Fruit fly (Drosophila melanogaster) whole organism, wandering third instar larva: ENCODE results near the gene Naa20B.

ENCODE experiments used
- Abd-B ChIP-seq: fragments of >200 bp; optimal IDR thresholded peaks from 2 replicates; lab custom pipeline; 2017; ENCODE audit warnings: missing biosample characterization, missing genetic modification characterization
- CG32264 ChIP-seq: fragments of 200-800 bp; sonication (Bioruptor generic); optimal IDR thresholded peaks from 2 replicates; lab custom pipeline; 2016; ENCODE audit warnings: missing biosample characterization, missing genetic modification characterization
- CG9705 ChIP-seq: fragments of 200-800 bp; sonication (Bioruptor generic); optimal IDR thresholded peaks from 2 replicates; lab custom pipeline; 2018; ENCODE audit warnings: missing biosample characterization, mild to moderate bottlenecking, missing genetic modification characterization
- CrebA ChIP-seq: fragments of 200-800 bp; sonication (Bioruptor generic); optimal IDR thresholded peaks from 2 replicates; lab custom pipeline; 2016; ENCODE audit warnings: missing biosample characterization, mild to moderate bottlenecking, missing genetic modification characterization, borderline replicate concordance
- Dfd ChIP-seq: fragments of >200 bp; optimal IDR thresholded peaks from 2 replicates; lab custom pipeline; 2017; ENCODE audit warnings: missing biosample characterization, missing genetic modification characterization
- GATAd ChIP-seq: sonication (Bioruptor generic); optimal IDR thresholded peaks from 2 replicates; lab custom pipeline; 2016; ENCODE audit warnings: missing biosample characterization, missing genetic modification characterization
- HLH106 ChIP-seq: fragments of 200-800 bp; optimal IDR thresholded peaks from 3 replicates; lab custom pipeline; 2019; ENCODE audit warnings: missing biosample characterization, mild to moderate bottlenecking, missing genetic modification characterization, moderate library complexity
- Hnf4 ChIP-seq: fragments of 200-800 bp; sonication (Bioruptor generic); optimal IDR thresholded peaks from 2 replicates; lab custom pipeline; 2016; ENCODE audit warnings: missing biosample characterization, mild to moderate bottlenecking, missing genetic modification characterization
- Hr83 ChIP-seq: fragments of 200-300 bp; sonication (Bioruptor generic); optimal IDR thresholded peaks from 2 replicates; lab custom pipeline; 2016; ENCODE audit warnings: missing biosample characterization, mild to moderate bottlenecking, missing genetic modification characterization, moderate library complexity; ENCODE audit not compliant: poor library complexity, severe bottlenecking
- Jra ChIP-seq: sonication (Bioruptor generic); optimal IDR thresholded peaks from 2 replicates; lab custom pipeline; 2016; ENCODE audit warnings: missing biosample characterization, missing genetic modification characterization
- Mio ChIP-seq: sonication (Bioruptor generic); optimal IDR thresholded peaks from 2 replicates; lab custom pipeline; 2016; ENCODE audit warnings: missing biosample characterization, missing genetic modification characterization
- Myc ChIP-seq: fragments of >200 bp; optimal IDR thresholded peaks from 2 replicates; lab custom pipeline; 2017
- N ChIP-seq: fragments of >200 bp; optimal IDR thresholded peaks from 2 replicates; lab custom pipeline; 2018; ENCODE audit warnings: missing biosample characterization, missing external identifiers, missing genetic modification characterization
- OdsH ChIP-seq: fragments of 200-800 bp; sonication (Bioruptor generic); optimal IDR thresholded peaks from 2 replicates; lab custom pipeline; 2016; ENCODE audit warnings: missing biosample characterization, mild to moderate bottlenecking, missing genetic modification characterization
- Rel ChIP-seq, 2 experiments: fragments of 200-800 bp; sonication (Bioruptor generic) in 1 of 2; optimal IDR thresholded peaks; 2 replicates in 1 of 2; 3 replicates in 1 of 2; lab custom pipeline; 2016 to 2019; ENCODE audit warnings: mild to moderate bottlenecking in 2 of 2, missing biosample characterization in 2 of 2, missing genetic modification characterization in 2 of 2, moderate library complexity in 1 of 2
- Sp1 ChIP-seq: fragments of 200-800 bp; sonication (Bioruptor generic); optimal IDR thresholded peaks from 3 replicates; lab custom pipeline; 2019; ENCODE audit warnings: missing biosample characterization, mild to moderate bottlenecking, missing genetic modification characterization, moderate library complexity
- Vsx2 ChIP-seq: fragments of 200-300, 225-300 bp; sonication (Bioruptor generic); optimal IDR thresholded peaks from 2 replicates; lab custom pipeline; 2018; ENCODE audit warnings: missing biosample characterization, missing genetic modification characterization; ENCODE audit not compliant: partially characterized antibody
- br ChIP-seq: fragments of 200-800 bp; sonication (Bioruptor generic); optimal IDR thresholded peaks from 2 replicates; lab custom pipeline; 2016; ENCODE audit warnings: missing biosample characterization, missing genetic modification characterization
- brk ChIP-seq: fragments of 200-800 bp; sonication (Bioruptor generic); optimal IDR thresholded peaks from 2 replicates; lab custom pipeline; 2016; ENCODE audit warnings: missing biosample characterization, mild to moderate bottlenecking, missing genetic modification characterization
- dmrt93B ChIP-seq: fragments of 200-800 bp; sonication (Bioruptor generic); optimal IDR thresholded peaks from 2 replicates; lab custom pipeline; 2018; ENCODE audit warnings: missing biosample characterization, mild to moderate bottlenecking, missing genetic modification characterization
- dsf ChIP-seq: sonication (Bioruptor generic); optimal IDR thresholded peaks from 2 replicates; lab custom pipeline; 2016; ENCODE audit warnings: missing biosample characterization, missing genetic modification characterization, borderline replicate concordance
- ey ChIP-seq: fragments of 200-800 bp; sonication (Bioruptor generic); optimal IDR thresholded peaks from 2 replicates; lab custom pipeline; 2016; ENCODE audit warnings: missing biosample characterization, missing genetic modification characterization
- foxo ChIP-seq, 2 experiments: fragments of 200-800 bp; sonication (Bioruptor generic); optimal IDR thresholded peaks; 2 replicates in 1 of 2; 3 replicates in 1 of 2; lab custom pipeline; 2016 to 2017; ENCODE audit warnings: missing biosample characterization in 2 of 2, missing genetic modification characterization in 2 of 2
- fru ChIP-seq: fragments of 200-800 bp; sonication (Bioruptor generic); optimal IDR thresholded peaks from 3 replicates; lab custom pipeline; 2016; ENCODE audit warnings: missing biosample characterization, mild to moderate bottlenecking, missing genetic modification characterization
- h ChIP-seq: fragments of 200-800 bp; sonication (Bioruptor generic); optimal IDR thresholded peaks from 3 replicates; lab custom pipeline; 2016; ENCODE audit warnings: missing biosample characterization, mild to moderate bottlenecking, missing genetic modification characterization
- jim ChIP-seq: fragments of 175-275, 200-325 bp; sonication (Bioruptor generic); optimal IDR thresholded peaks from 2 replicates; lab custom pipeline; 2016; ENCODE audit warnings: missing biosample characterization, mild to moderate bottlenecking, missing genetic modification characterization
- lola ChIP-seq: fragments of >200 bp; optimal IDR thresholded peaks from 2 replicates; lab custom pipeline; 2017; ENCODE audit warnings: missing biosample characterization, missing genetic modification characterization
- pan ChIP-seq: fragments of >200 bp; optimal IDR thresholded peaks from 2 replicates; lab custom pipeline; 2017
- psq ChIP-seq: fragments of 200-800 bp; sonication (Bioruptor generic); optimal IDR thresholded peaks from 3 replicates; lab custom pipeline; 2017; ENCODE audit warnings: missing biosample characterization, mild to moderate bottlenecking, missing genetic modification characterization, moderate library complexity
- sage ChIP-seq: fragments of 200-800 bp; sonication (Bioruptor generic); optimal IDR thresholded peaks from 2 replicates; lab custom pipeline; 2016; ENCODE audit warnings: missing biosample characterization, mild to moderate bottlenecking, missing genetic modification characterization
- sv ChIP-seq: fragments of 200-800 bp; sonication (Bioruptor generic); optimal IDR thresholded peaks from 3 replicates; lab custom pipeline; 2016; ENCODE audit warnings: missing biosample characterization, missing genetic modification characterization
- tai ChIP-seq: sonication (Bioruptor generic); optimal IDR thresholded peaks from 2 replicates; lab custom pipeline; 2016; ENCODE audit warnings: missing biosample characterization, missing genetic modification characterization
- usp ChIP-seq: fragments of >200 bp; optimal IDR thresholded peaks from 2 replicates; lab custom pipeline; 2017; ENCODE audit warnings: missing biosample characterization, missing genetic modification characterization
- woc ChIP-seq: sonication (Bioruptor generic); optimal IDR thresholded peaks from 2 replicates; lab custom pipeline; 2016; ENCODE audit warnings: missing biosample characterization, mild to moderate bottlenecking, missing genetic modification characterization

Naa20B gene

dm6 chr2L:13239689-13240088 lies 17.6 kb upstream of the Naa20B start, which contains the start of gene Jhbp13:
Gene Jhbp13, plus strand, starts transcription at chr2L:13239989.
- TF ChIP-seq tai, result no peak
- TF ChIP-seq foxo (GFP tag; optimal IDR thresholded peaks at IDR 0.05; lab: Kevin White, UChicago), result no peak
- TF ChIP-seq Hr83 (GFP tag; lab: Kevin White, UChicago), result no peak
- no peak for TF ChIP-seq h
- TF ChIP-seq dmrt93B (GFP tag; lab: Kevin White, UChicago), result no peak
- TF ChIP-seq CrebA, result no peak
- TF ChIP-seq Sp1 (GFP tag; lab: Kevin White, UChicago), result no peak
- no peak for TF ChIP-seq pan (lab: Kevin White, UChicago)
- TF ChIP-seq dsf, result no peak
- no peak for TF ChIP-seq br (GFP tag; lab: Kevin White, UChicago)
- TF ChIP-seq N (GFP tag; lab: Kevin White, UChicago), result no peak
- TF ChIP-seq HLH106 (tag; lab: Kevin White, UChicago), result no peak
- TF ChIP-seq usp (GFP tag; lab: Kevin White, UChicago), result no peak
- TF ChIP-seq sv (GFP tag; lab: Kevin White, UChicago), result no peak
- no peak for TF ChIP-seq lola (GFP tag; lab: Kevin White, UChicago)
- no peak for TF ChIP-seq brk (GFP tag; lab: Kevin White, UChicago)
- no peak for TF ChIP-seq Abd-B (GFP tag; lab: Kevin White, UChicago)

- TF ChIP-seq dsf, result no peak
- TF ChIP-seq dmrt93B (GFP tag; lab: Kevin White, UChicago), result no peak
- TF ChIP-seq Hnf4 (GFP tag; lab: Kevin White, UChicago), result no peak
- TF ChIP-seq woc (GFP tag; lab: Kevin White, UChicago), result no peak
- no peak for TF ChIP-seq Jra (GFP tag; lab: Kevin White, UChicago)
- no peak for TF ChIP-seq Sp1 (GFP tag; lab: Kevin White, UChicago)
- TF ChIP-seq pan (lab: Kevin White, UChicago), result no peak
- no peak for TF ChIP-seq GATAd (GFP tag; lab: Kevin White, UChicago)
- TF ChIP-seq OdsH (GFP tag; lab: Kevin White, UChicago), result no peak
- TF ChIP-seq CG9705 (GFP tag; lab: Kevin White, UChicago), result no peak
- TF ChIP-seq Myc (lab: Kevin White, UChicago), result no peak
- TF ChIP-seq Abd-B (GFP tag; lab: Kevin White, UChicago), result no peak
- TF ChIP-seq CrebA, result no peak
- no peak for TF ChIP-seq sv (GFP tag; lab: Kevin White, UChicago)
- TF ChIP-seq foxo (GFP tag; optimal IDR thresholded peaks at IDR 0.05; lab: Kevin White, UChicago), result no peak
Observed at dm6 chr2L:13244759-13245308, 12.4 kb upstream of the Naa20B start.

dm6 chr2L:13245855-13246645 lies 11.2 kb upstream of the Naa20B start, which contains the start of gene CG16820:
Gene CG16820, plus strand, starts transcription at chr2L:13246232.
- TF ChIP-seq Hr83 (GFP tag; lab: Kevin White, UChicago) (no peak), woc (GFP tag; lab: Kevin White, UChicago) (no peak)
- TF ChIP-seq, all 38 proteins: peak for 0

- TF ChIP-seq lola (GFP tag; lab: Kevin White, UChicago) (no peak), fru (GFP tag; lab: Kevin White, UChicago) (no peak), h (no peak), Dfd (GFP tag; lab: Kevin White, UChicago) (no peak), Vsx2 (GFP tag; lab: Kevin White, UChicago) (no peak)
Observed at dm6 chr2L:13251167-13251566, 6.1 kb upstream of the Naa20B start.

dm6 chr2L:13258702-13259101 lies 1.4 kb downstream of the Naa20B start:
- TF ChIP-seq CG9705 (GFP tag; lab: Kevin White, UChicago) (no peak), Dfd (GFP tag; lab: Kevin White, UChicago) (no peak), Jra (GFP tag; lab: Kevin White, UChicago) (no peak), HLH106 (tag; lab: Kevin White, UChicago) (no peak), dsf (no peak)
- TF ChIP-seq, all 38 proteins: peak for 0

- TF ChIP-seq jim (GFP tag; lab: Kevin White, UChicago), result no peak
- no peak for TF ChIP-seq pan (lab: Kevin White, UChicago)
- no peak for TF ChIP-seq sage
- no peak for TF ChIP-seq Rel (GFP tag; optimal IDR thresholded peaks at IDR 0.05; lab: Kevin White, UChicago)
- TF ChIP-seq Rel (tag; optimal IDR thresholded peaks at IDR 0.05; lab: Kevin White, UChicago), result no peak
- no peak for TF ChIP-seq dmrt93B (GFP tag; lab: Kevin White, UChicago)
- no peak for TF ChIP-seq psq (GFP tag; lab: Kevin White, UChicago)
- TF ChIP-seq Hnf4 (GFP tag; lab: Kevin White, UChicago), result no peak
- no peak for TF ChIP-seq Mio (GFP tag; lab: Kevin White, UChicago)
- no peak for TF ChIP-seq usp (GFP tag; lab: Kevin White, UChicago)
- no peak for TF ChIP-seq HLH106 (tag; lab: Kevin White, UChicago)
- no peak for TF ChIP-seq woc (GFP tag; lab: Kevin White, UChicago)
- TF ChIP-seq dsf, result no peak
- no peak for TF ChIP-seq CG9705 (GFP tag; lab: Kevin White, UChicago)
- TF ChIP-seq CG32264, result no peak
- TF ChIP-seq ey (GFP tag; lab: Kevin White, UChicago), result no peak
- no peak for TF ChIP-seq Abd-B (GFP tag; lab: Kevin White, UChicago)
Observed at dm6 chr2L:13259643-13260042, 2.4 kb downstream of the Naa20B start, which contains the start of gene CG31730. Gene CG31730, minus strand, starts transcription at chr2L:13259743.
